Worm (Caenorhabditis elegans): ENCODE results near the gene cyh-1.

The cyh-1 gene

ce11 chrII:3504717-3505116 is at the start of gene cyh-1:
Gene cyh-1 (plus strand): TSS chrII:3505017.
- TF ChIP-seq snpc-4 (tag; optimal IDR thresholded peaks at IDR 0.05) (no peak), lin-38 (GFP tag; IDR thresholded peaks at IDR 0.05) (0 out of 2 replicates have a peak, but pooled peaks have one; percentile 15)

- TF ChIP-seq lin-39 (tag; optimal IDR thresholded peaks at IDR 0.05) (no peak), spr-3 (GFP tag; optimal IDR thresholded peaks at IDR 0.05) (no peak), unc-62 (GFP tag; optimal IDR thresholded peaks at IDR 0.05 in 1 of 2) (no peak), unc-62 (tag; optimal IDR thresholded peaks at IDR 0.05) (no peak), dmd-6 (GFP tag; IDR thresholded peaks at IDR 0.05) (no peak), egl-43 (GFP tag; IDR thresholded peaks at IDR 0.05) (no peak), hif-1 (tag; optimal IDR thresholded peaks at IDR 0.05) (no peak), daf-12 (tag; optimal IDR thresholded peaks at IDR 0.05) (no peak), zag-1 (tag; optimal IDR thresholded peaks at IDR 0.05) (no peak), zfp-2 (tag; optimal IDR thresholded peaks at IDR 0.05) (no peak), mdl-1 (tag; optimal IDR thresholded peaks at IDR 0.05) (no peak), tra-1 (GFP tag; IDR thresholded peaks at IDR 0.05) (no peak), Y75B8A.6 (GFP tag; IDR thresholded peaks at IDR 0.05) (no peak), lin-29 (GFP tag; IDR thresholded peaks at IDR 0.05) (no peak)
Measured at ce11 chrII:3458209-3458608, 46.6 kb upstream of the cyh-1 start, which contains the start of the genes C16C8.26 and C16C8.19. Gene C16C8.26 (minus strand): TSS chrII:3458309. Gene C16C8.19 (plus strand): TSS chrII:3458487.

DNA sequence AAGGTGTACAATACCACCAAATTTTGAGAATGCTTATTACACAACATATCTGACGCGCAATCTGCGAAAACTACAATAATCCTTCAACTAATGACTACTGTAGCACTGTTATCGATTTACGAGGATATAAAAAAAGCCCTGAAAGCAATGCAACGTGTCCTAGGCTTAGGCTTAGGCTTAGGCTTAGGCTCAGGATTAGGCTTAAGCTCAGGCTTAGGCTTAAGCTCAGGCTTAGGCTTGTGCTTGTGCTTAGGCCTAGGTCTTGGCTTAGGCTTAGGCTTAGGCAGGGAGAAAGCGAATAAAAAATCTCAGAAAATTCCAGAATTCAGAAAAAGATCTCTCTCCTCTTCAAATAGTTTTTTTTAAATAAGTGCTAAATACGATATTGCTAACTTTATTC is 45.6 kb upstream of the cyh-1 start:
- TF ChIP-seq zfp-2 (tag; optimal IDR thresholded peaks at IDR 0.05): no peak
- TF ChIP-seq daf-8 (GFP tag; IDR thresholded peaks at IDR 0.05): no peak
- no peak for TF ChIP-seq zag-1 (tag; optimal IDR thresholded peaks at IDR 0.05)
- TF ChIP-seq zip-11 (GFP tag; IDR thresholded peaks at IDR 0.05): no peak
- TF ChIP-seq nhr-10 (tag; optimal IDR thresholded peaks at IDR 0.05): no peak

- no peak for TF ChIP-seq nhr-25 (tag; optimal IDR thresholded peaks at IDR 0.05; ENCODE audit: borderline replicate concordance, insufficient read depth)
- TF ChIP-seq nhr-77 (tag; optimal IDR thresholded peaks at IDR 0.05): no peak
- TF ChIP-seq lin-38 (GFP tag; IDR thresholded peaks at IDR 0.05): no peak
- TF ChIP-seq nhr-76 (tag; optimal IDR thresholded peaks at IDR 0.05): no peak
- TF ChIP-seq F10B5.3 (tag; optimal IDR thresholded peaks at IDR 0.05): no peak
Measured at ce11 chrII:3460048-3460447, 44.8 kb upstream of the cyh-1 start, which contains the start of gene C16C8.7. Gene C16C8.7 (minus strand): TSS chrII:3460148.

DNA sequence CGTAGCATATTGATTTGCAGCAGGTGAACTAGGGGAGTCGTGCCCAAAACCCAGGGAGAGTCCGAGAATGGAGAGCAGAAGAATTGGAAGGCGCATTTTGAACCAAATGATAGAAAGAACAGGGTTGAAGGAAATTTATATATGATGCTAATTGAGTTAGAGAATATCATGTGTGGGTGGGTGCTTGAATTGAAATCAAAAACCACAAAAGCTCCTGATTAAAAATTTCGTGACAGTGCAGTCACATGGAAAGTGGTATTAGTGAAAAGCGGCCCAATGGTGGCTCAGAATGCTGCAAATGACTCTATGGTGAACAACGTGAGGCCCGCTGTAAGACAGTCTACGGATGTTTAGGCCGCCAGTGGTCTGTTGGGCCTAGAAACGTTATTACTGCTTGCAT is 43.2 kb upstream of the cyh-1 start, which contains the start of gene C16C8.8:
C16C8.8 (minus strand) TSS at position 101 of the 400 bp plus-strand sequence.
- no peak for TF ChIP-seq skn-1 (tag; optimal IDR thresholded peaks at IDR 0.05)
- no peak for TF ChIP-seq lin-13 (GFP tag; optimal IDR thresholded peaks at IDR 0.05)
- no peak for TF ChIP-seq unc-39 (tag; optimal IDR thresholded peaks at IDR 0.05)
- TF ChIP-seq spr-1 (tag; optimal IDR thresholded peaks at IDR 0.05): no peak
- no peak for TF ChIP-seq F44E2.7 (GFP tag; IDR thresholded peaks at IDR 0.05)
- TF ChIP-seq lir-3 (tag; optimal IDR thresholded peaks at IDR 0.05): no peak
- no peak for TF ChIP-seq gei-8 (GFP tag; optimal IDR thresholded peaks at IDR 0.05)
- no peak for TF ChIP-seq spr-3 (GFP tag; optimal IDR thresholded peaks at IDR 0.05)
- no peak for TF ChIP-seq egl-27 (tag; optimal IDR thresholded peaks at IDR 0.05)
- TF ChIP-seq madf-9 (GFP tag; conservative IDR thresholded peaks at IDR 0.05): no peak
- no peak for TF ChIP-seq T26A8.4 (GFP tag; IDR thresholded peaks at IDR 0.05)

DNA sequence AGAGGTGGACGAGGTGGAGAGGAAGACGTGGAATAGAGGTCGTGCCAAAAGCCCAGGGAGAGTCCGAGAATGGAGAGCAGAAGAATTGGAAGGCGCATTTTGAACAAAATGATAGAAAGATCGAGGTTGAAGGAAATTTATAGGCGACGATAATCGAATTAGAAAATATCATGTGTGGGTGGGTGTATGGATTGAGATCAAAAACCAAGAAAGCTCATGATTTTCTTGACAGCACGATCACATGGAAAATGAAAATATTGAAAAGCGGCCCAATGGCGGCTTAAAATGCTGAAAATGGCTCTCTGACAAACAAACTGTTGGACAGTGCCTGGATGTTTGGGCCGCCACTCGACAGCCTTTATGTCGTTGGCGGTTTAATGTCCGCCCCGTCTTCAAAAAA is 41.7 kb upstream of the cyh-1 start, which contains the start of gene C16C8.9:
C16C8.9 (minus strand) TSS at position 101 of the 400 bp plus-strand sequence.
- no peak for TF ChIP-seq jun-1 (tag; optimal IDR thresholded peaks at IDR 0.05)
- no peak for TF ChIP-seq F49E8.2 (tag; optimal IDR thresholded peaks at IDR 0.05; ENCODE audit: borderline replicate concordance)
- no peak for TF ChIP-seq nhr-25 (tag; optimal IDR thresholded peaks at IDR 0.05; ENCODE audit: borderline replicate concordance, insufficient read depth)
- TF ChIP-seq zip-11 (GFP tag; IDR thresholded peaks at IDR 0.05): no peak
- TF ChIP-seq dve-1 (tag; optimal IDR thresholded peaks at IDR 0.05; ENCODE audit: insufficient read depth): no peak
- no peak for TF ChIP-seq F37D6.2 (tag; optimal IDR thresholded peaks at IDR 0.05)
- no peak for TF ChIP-seq Y5F2A.4 (GFP tag; optimal IDR thresholded peaks at IDR 0.05)
- no peak for TF ChIP-seq sdz-12 (GFP tag; optimal IDR thresholded peaks at IDR 0.05)
